Fruit fly (Drosophila melanogaster): ENCODE results near the gene mnd.

DNA sequence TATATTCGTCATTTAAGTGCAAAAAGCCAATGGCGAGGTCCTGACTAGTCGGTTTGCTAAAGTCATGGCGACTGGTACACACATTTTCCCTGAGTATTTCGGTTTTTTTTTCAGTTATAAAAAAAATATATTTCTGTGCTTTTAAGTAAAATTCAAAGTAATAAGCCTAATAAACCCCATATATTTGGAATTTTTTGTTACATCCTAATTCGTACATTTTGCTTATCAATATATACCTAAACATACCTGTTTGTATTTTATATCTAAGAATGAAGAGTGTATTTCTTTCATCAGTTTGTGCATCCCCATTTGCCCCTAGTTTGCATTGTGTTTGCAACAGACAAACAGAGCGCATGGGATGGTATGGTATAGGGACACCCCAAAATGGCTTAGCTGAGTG lies 50.7 kb downstream of the mnd start:
- TF ChIP-seq CTCF (optimal IDR thresholded peaks at IDR 0.05) (no peak), CG8478 (optimal IDR thresholded peaks at IDR 0.05) (no peak)

Measured in S2 (cell line).